Fruit fly (Drosophila melanogaster) S2 (cell line): Measurements from ENCODE around the gene IntS4.

ENCODE experiments used
- CG8478 ChIP-seq: fragments of >200 bp; optimal IDR thresholded peaks from 2 replicates; lab custom pipeline; 2018
- CTCF ChIP-seq, 2 experiments: fragments of >200 bp; optimal IDR thresholded peaks; 2 replicates each; lab custom pipeline; 2018

- TF ChIP-seq CTCF (optimal IDR thresholded peaks at IDR 0.05; lab: Kevin White, UChicago): no peak
- TF ChIP-seq CG8478 (lab: Kevin White, UChicago): no peak
These were observed 21.3 kb upstream of the IntS4 start for dm6 chrX:8579875-8580274.
